Worm (Caenorhabditis elegans) whole organism, early embryonic: ENCODE data around the gene nas-10.

Experiments used
- B0310.2 ChIP-seq: sonication (generic microtip); optimal IDR thresholded peaks from 2 replicates; lab custom pipeline; 2016; ENCODE audit warnings: mild to moderate bottlenecking, missing genetic modification characterization, missing compliant biosample characterization
- F13C5.2 ChIP-seq: sonication (generic microtip); optimal IDR thresholded peaks from 2 replicates; lab custom pipeline; 2017; ENCODE audit warnings: mild to moderate bottlenecking, missing genetic modification characterization, inconsistent platforms, missing compliant biosample characterization
- aly-1 ChIP-seq: sonication (generic microtip); optimal IDR thresholded peaks from 2 replicates; lab custom pipeline; 2016; ENCODE audit warnings: missing genetic modification characterization, missing compliant biosample characterization
- ama-1 ChIP-seq: fragments of 150-350 bp; optimal IDR thresholded peaks from 2 replicates; lab custom pipeline; 2014
- ceh-13 ChIP-seq: fragments of 200-800 bp; sonication (Bioruptor generic); optimal IDR thresholded peaks from 2 replicates; lab custom pipeline; 2018; ENCODE audit warnings: mild to moderate bottlenecking, missing genetic modification characterization, missing compliant biosample characterization
- ceh-36 ChIP-seq: sonication (generic microtip); optimal IDR thresholded peaks from 2 replicates; lab custom pipeline; 2016; ENCODE audit warnings: missing genetic modification characterization, inconsistent platforms, missing compliant biosample characterization
- ets-7 ChIP-seq: sonication (generic microtip); optimal IDR thresholded peaks from 2 replicates; lab custom pipeline; 2016; ENCODE audit warnings: missing genotype, missing genetic modification characterization, missing compliant biosample characterization
- flt-1 ChIP-seq: fragments of 200-800 bp; sonication (Bioruptor generic); IDR thresholded peaks from 2 replicates; pipeline ENCODE4 v1.3.6; 2022; ENCODE audit warnings: missing genetic modification characterization, missing compliant biosample characterization
- hmbx-1 ChIP-seq: sonication (generic microtip); optimal IDR thresholded peaks from 2 replicates; lab custom pipeline; 2016; ENCODE audit warnings: mild to moderate bottlenecking, missing genetic modification characterization, missing compliant biosample characterization
- hmg-4 ChIP-seq: fragments of 200-800 bp; sonication (Bioruptor generic); optimal IDR thresholded peaks from 2 replicates; lab custom pipeline; 2018; ENCODE audit warnings: mild to moderate bottlenecking, missing genetic modification characterization, missing compliant biosample characterization
- hnd-1 ChIP-seq: sonication (generic microtip); optimal IDR thresholded peaks from 2 replicates; lab custom pipeline; 2016; ENCODE audit warnings: missing genetic modification characterization, missing compliant biosample characterization
- pes-1 ChIP-seq: fragments of 200-800 bp; sonication (Bioruptor generic); IDR thresholded peaks from 2 replicates; pipeline ENCODE4 v1.3.6; 2022; ENCODE audit warnings: missing genetic modification reagents, missing genetic modification characterization, missing compliant biosample characterization
- scrt-1 ChIP-seq: fragments of 200-800 bp; sonication (Bioruptor generic); IDR thresholded peaks from 2 replicates; pipeline ENCODE4 v1.3.6; 2022; ENCODE audit warnings: missing genetic modification characterization, missing compliant biosample characterization
- sea-1 ChIP-seq: fragments of 200-800 bp; sonication (Bioruptor generic); conservative IDR thresholded peaks from 2 replicates; pipeline ENCODE4 v1.3.6; 2022; ENCODE audit warnings: missing genetic modification characterization, missing compliant biosample characterization
- tbx-11 ChIP-seq: fragments of 200-800 bp; sonication (Bioruptor generic); IDR thresholded peaks from 2 replicates; pipeline ENCODE4 v1.3.6; 2022; ENCODE audit warnings: missing genetic modification characterization, missing compliant biosample characterization
- tbx-37 ChIP-seq: fragments of 200-800 bp; sonication (Bioruptor generic); conservative IDR thresholded peaks from 2 replicates; pipeline ENCODE4 v1.3.6; 2022; ENCODE audit warnings: missing genetic modification reagents, missing genetic modification characterization, missing compliant biosample characterization
- tra-4 ChIP-seq: sonication (generic microtip); optimal IDR thresholded peaks from 2 replicates; lab custom pipeline; 2017; ENCODE audit warnings: missing genetic modification characterization, missing compliant biosample characterization

The nas-10 gene

ce11 chrX:10963453-10964046, at the start of gene nas-10:
Gene nas-10 (minus strand): TSS chrX:10963503.
- peak; percentile 87 for TF ChIP-seq tbx-11 (GFP tag; lab: Robert Waterston, UW)
- TF ChIP-seq ceh-36 (tag; lab: Kevin White, UChicago) = peak; percentile 81
- TF ChIP-seq aly-1 (tag; lab: Kevin White, UChicago) = peak; percentile 78
- TF ChIP-seq scrt-1 (GFP tag; lab: Robert Waterston, UW) = peak; percentile 91
- peak; percentile 79 for TF ChIP-seq ceh-13 (GFP tag; lab: Kevin White, UChicago)
- peak; percentile 79 for TF ChIP-seq ets-7 (tag; lab: Kevin White, UChicago)
- peak; percentile 87 for TF ChIP-seq sea-1 (GFP tag; lab: Robert Waterston, UW)
- TF ChIP-seq hmg-4 (GFP tag; lab: Kevin White, UChicago) = peak; percentile 88
- TF ChIP-seq B0310.2 (tag; lab: Kevin White, UChicago) = peak; percentile 76
- TF ChIP-seq flt-1 = peak; percentile 89; the same call in 1 of the 2 replicates
- peak; percentile 45 for TF ChIP-seq hmbx-1 (tag; lab: Kevin White, UChicago)
- TF ChIP-seq hnd-1 = peak; percentile 71
- no peak for TF ChIP-seq ama-1 (lab: Kevin White, UChicago)
- TF ChIP-seq pes-1 (GFP tag; lab: Robert Waterston, UW) = no peak
- TF ChIP-seq tra-4 (tag; lab: Kevin White, UChicago) = peak; percentile 16
- TF ChIP-seq tbx-37 (GFP tag; lab: Robert Waterston, UW) = peak; percentile 92
- peak; percentile 89 for TF ChIP-seq F13C5.2 (tag; lab: Kevin White, UChicago)

ce11 chrX:11012337-11012736, 49.0 kb upstream of the nas-10 start, which contains the start of gene F58A3.3:
Gene F58A3.3 (plus strand): TSS chrX:11012637.
- TF ChIP-seq tra-4 (tag; lab: Kevin White, UChicago) (no peak), ets-7 (tag; lab: Kevin White, UChicago) (no peak), hnd-1 (no peak), ceh-13 (GFP tag; lab: Kevin White, UChicago) (no peak), tbx-37 (GFP tag; lab: Robert Waterston, UW) (no peak), hmbx-1 (tag; lab: Kevin White, UChicago) (no peak), scrt-1 (GFP tag; lab: Robert Waterston, UW) (no peak), flt-1 (no peak), tbx-11 (GFP tag; lab: Robert Waterston, UW) (no peak), ama-1 (lab: Kevin White, UChicago) (no peak), F13C5.2 (tag; lab: Kevin White, UChicago) (no peak), B0310.2 (tag; lab: Kevin White, UChicago) (no peak)

- TF ChIP-seq aly-1 (tag; lab: Kevin White, UChicago) (no peak), B0310.2 (tag; lab: Kevin White, UChicago) (no peak)
Observed at ce11 chrX:11010565-11010964, 47.3 kb upstream of the nas-10 start, which contains the start of gene F58A3.4. Gene F58A3.4 (minus strand): TSS chrX:11010665.

ce11 chrX:11008954-11009353, 45.7 kb upstream of the nas-10 start, which contains the start of gene ttr-31:
Gene ttr-31 (minus strand): TSS chrX:11009054.
- no peak for TF ChIP-seq tbx-37 (GFP tag; lab: Robert Waterston, UW)
- TF ChIP-seq hnd-1 = no peak
- no peak for TF ChIP-seq pes-1 (GFP tag; lab: Robert Waterston, UW)
- no peak for TF ChIP-seq aly-1 (tag; lab: Kevin White, UChicago)
- TF ChIP-seq hmbx-1 (tag; lab: Kevin White, UChicago) = no peak
- TF ChIP-seq F13C5.2 (tag; lab: Kevin White, UChicago) = no peak
- TF ChIP-seq hmg-4 (GFP tag; lab: Kevin White, UChicago) = no peak
- TF ChIP-seq tbx-11 (GFP tag; lab: Robert Waterston, UW) = no peak
- TF ChIP-seq scrt-1 (GFP tag; lab: Robert Waterston, UW) = no peak
- no peak for TF ChIP-seq sea-1 (GFP tag; lab: Robert Waterston, UW)
- TF ChIP-seq B0310.2 (tag; lab: Kevin White, UChicago) = no peak

ce11 chrX:11008052-11008451, 44.7 kb upstream of the nas-10 start, which contains the start of gene del-5:
Gene del-5 (minus strand): TSS chrX:11008181.
- TF ChIP-seq tra-4 (tag; lab: Kevin White, UChicago) (no peak), hmg-4 (GFP tag; lab: Kevin White, UChicago) (no peak), hmbx-1 (tag; lab: Kevin White, UChicago) (no peak), scrt-1 (GFP tag; lab: Robert Waterston, UW) (no peak), F13C5.2 (tag; lab: Kevin White, UChicago) (no peak), flt-1 (no peak), ama-1 (lab: Kevin White, UChicago) (no peak), ceh-13 (GFP tag; lab: Kevin White, UChicago) (no peak), tbx-11 (GFP tag; lab: Robert Waterston, UW) (no peak)

- TF ChIP-seq sea-1 (GFP tag; lab: Robert Waterston, UW) = no peak
- TF ChIP-seq ceh-13 (GFP tag; lab: Kevin White, UChicago) = no peak
- no peak for TF ChIP-seq hmbx-1 (tag; lab: Kevin White, UChicago)
- TF ChIP-seq ets-7 (tag; lab: Kevin White, UChicago) = no peak
- TF ChIP-seq pes-1 (GFP tag; lab: Robert Waterston, UW) = no peak
- no peak for TF ChIP-seq tra-4 (tag; lab: Kevin White, UChicago)
- no peak for TF ChIP-seq hmg-4 (GFP tag; lab: Kevin White, UChicago)
- no peak for TF ChIP-seq scrt-1 (GFP tag; lab: Robert Waterston, UW)
- TF ChIP-seq hnd-1 = no peak
- TF ChIP-seq F13C5.2 (tag; lab: Kevin White, UChicago) = no peak
- TF ChIP-seq flt-1 = no peak
- TF ChIP-seq ama-1 (lab: Kevin White, UChicago) = no peak
- TF ChIP-seq aly-1 (tag; lab: Kevin White, UChicago) = no peak
- TF ChIP-seq tbx-11 (GFP tag; lab: Robert Waterston, UW) = no peak
- no peak for TF ChIP-seq B0310.2 (tag; lab: Kevin White, UChicago)
- TF ChIP-seq tbx-37 (GFP tag; lab: Robert Waterston, UW) = no peak
- no peak for TF ChIP-seq ceh-36 (tag; lab: Kevin White, UChicago)
Observed at ce11 chrX:11007393-11007792, 44.1 kb upstream of the nas-10 start.
